Worm (Caenorhabditis elegans): Measurements from ENCODE around the gene flp-32.

flp-32 gene

ce11 chrX:15389853-15390252 is 43.7 kb upstream of the flp-32 start:
- no peak for TF ChIP-seq nhr-12 (tag; optimal IDR thresholded peaks at IDR 0.05)
- no peak for TF ChIP-seq lin-32 (GFP tag; optimal IDR thresholded peaks at IDR 0.05)
- TF ChIP-seq ces-1 (GFP tag; optimal IDR thresholded peaks at IDR 0.05): no peak
- no peak for TF ChIP-seq nhr-28 (tag; optimal IDR thresholded peaks at IDR 0.05)
- no peak for TF ChIP-seq mep-1 (tag; optimal IDR thresholded peaks at IDR 0.05)
- TF ChIP-seq mab-5 (tag; optimal IDR thresholded peaks at IDR 0.05): no peak
- no peak for TF ChIP-seq unc-62 (GFP tag; optimal IDR thresholded peaks at IDR 0.05)
- TF ChIP-seq elt-3 (tag; optimal IDR thresholded peaks at IDR 0.05): no peak
- TF ChIP-seq unc-39 (tag; optimal IDR thresholded peaks at IDR 0.05): no peak
- no peak for TF ChIP-seq ceh-43 (GFP tag; optimal IDR thresholded peaks at IDR 0.05)
- TF ChIP-seq drap-1 (GFP tag; optimal IDR thresholded peaks at IDR 0.05): no peak
- no peak for TF ChIP-seq lin-13 (tag; optimal IDR thresholded peaks at IDR 0.05)
- TF ChIP-seq unc-120 (tag; optimal IDR thresholded peaks at IDR 0.05; ENCODE audit: poor library complexity, severe bottlenecking): no peak
- TF ChIP-seq blmp-1 (tag; optimal IDR thresholded peaks at IDR 0.05): no peak
- no peak for TF ChIP-seq nhr-76 (tag; optimal IDR thresholded peaks at IDR 0.05)
- no peak for TF ChIP-seq flh-1 (GFP tag; optimal IDR thresholded peaks at IDR 0.05)

ce11 chrX:15392672-15393071 is 40.9 kb upstream of the flp-32 start:
- TF ChIP-seq mls-2 (tag; optimal IDR thresholded peaks at IDR 0.05): no peak
- TF ChIP-seq unc-62 (GFP tag; optimal IDR thresholded peaks at IDR 0.05): no peak
- TF ChIP-seq unc-39 (tag; optimal IDR thresholded peaks at IDR 0.05): no peak

ce11 chrX:15395723-15396122 is 37.9 kb upstream of the flp-32 start:
- TF ChIP-seq tbx-8 (GFP tag; optimal IDR thresholded peaks at IDR 0.05) (no peak), ces-1 (GFP tag; optimal IDR thresholded peaks at IDR 0.05) (peak; percentile 90)

- no peak for TF ChIP-seq nhr-237 (tag; optimal IDR thresholded peaks at IDR 0.05)
- no peak for TF ChIP-seq lin-13 (tag; optimal IDR thresholded peaks at IDR 0.05)
- no peak for TF ChIP-seq ces-1 (GFP tag; optimal IDR thresholded peaks at IDR 0.05)
- TF ChIP-seq ceh-43 (GFP tag; optimal IDR thresholded peaks at IDR 0.05): no peak
- no peak for TF ChIP-seq ceh-83 (GFP tag; optimal IDR thresholded peaks at IDR 0.05)
- no peak for TF ChIP-seq elt-3 (tag; optimal IDR thresholded peaks at IDR 0.05)
- no peak for TF ChIP-seq nhr-28 (tag; optimal IDR thresholded peaks at IDR 0.05)
- TF ChIP-seq lin-32 (GFP tag; optimal IDR thresholded peaks at IDR 0.05): no peak
- TF ChIP-seq ztf-11 (tag; optimal IDR thresholded peaks at IDR 0.05): no peak
- no peak for TF ChIP-seq unc-120 (tag; optimal IDR thresholded peaks at IDR 0.05; ENCODE audit: poor library complexity, severe bottlenecking)
- no peak for TF ChIP-seq snpc-4 (tag; optimal IDR thresholded peaks at IDR 0.05)
- no peak for TF ChIP-seq ham-2 (GFP tag; optimal IDR thresholded peaks at IDR 0.05)
- TF ChIP-seq blmp-1 (tag; optimal IDR thresholded peaks at IDR 0.05): no peak
- no peak for TF ChIP-seq M03D4.4 (tag; optimal IDR thresholded peaks at IDR 0.05)
- TF ChIP-seq lsy-2 (tag; optimal IDR thresholded peaks at IDR 0.05): no peak
- no peak for TF ChIP-seq bed-3 (GFP tag; optimal IDR thresholded peaks at IDR 0.05)
- no peak for TF ChIP-seq hlh-1 (tag; optimal IDR thresholded peaks at IDR 0.05)
- no peak for TF ChIP-seq ceh-39 (tag; optimal IDR thresholded peaks at IDR 0.05)
- no peak for TF ChIP-seq nhr-2 (tag; optimal IDR thresholded peaks at IDR 0.05)
- no peak for TF ChIP-seq cnd-1 (tag; optimal IDR thresholded peaks at IDR 0.05)
Observed at ce11 chrX:15407631-15408030, 26.0 kb upstream of the flp-32 start, which contains the start of gene psa-3. psa-3 (plus strand) TSS chrX:15407931.

ce11 chrX:15408577-15408976 is 25.0 kb upstream of the flp-32 start:
- TF ChIP-seq elt-3 (tag; optimal IDR thresholded peaks at IDR 0.05): no peak
- TF ChIP-seq snpc-4 (tag; optimal IDR thresholded peaks at IDR 0.05): no peak
- TF ChIP-seq drap-1 (GFP tag; optimal IDR thresholded peaks at IDR 0.05): no peak
- TF ChIP-seq bed-3 (GFP tag; optimal IDR thresholded peaks at IDR 0.05): no peak
- TF ChIP-seq lin-13 (tag; optimal IDR thresholded peaks at IDR 0.05): no peak
- no peak for TF ChIP-seq ces-1 (GFP tag; optimal IDR thresholded peaks at IDR 0.05)
- no peak for TF ChIP-seq unc-39 (tag; optimal IDR thresholded peaks at IDR 0.05)
- no peak for TF ChIP-seq mab-5 (tag; optimal IDR thresholded peaks at IDR 0.05)
- TF ChIP-seq blmp-1 (tag; optimal IDR thresholded peaks at IDR 0.05): no peak

ce11 chrX:15415226-15415625 is 18.4 kb upstream of the flp-32 start, which contains the start of gene pqn-36:
pqn-36 (minus strand) TSS chrX:15415493.
- TF ChIP-seq ces-1 (GFP tag; optimal IDR thresholded peaks at IDR 0.05) (no peak), nhr-237 (tag; optimal IDR thresholded peaks at IDR 0.05) (no peak), unc-120 (tag; optimal IDR thresholded peaks at IDR 0.05; ENCODE audit: poor library complexity, severe bottlenecking) (no peak), cnd-1 (tag; optimal IDR thresholded peaks at IDR 0.05) (no peak), drap-1 (GFP tag; optimal IDR thresholded peaks at IDR 0.05) (no peak), lin-13 (tag; optimal IDR thresholded peaks at IDR 0.05) (no peak), mep-1 (tag; optimal IDR thresholded peaks at IDR 0.05) (no peak), mls-2 (tag; optimal IDR thresholded peaks at IDR 0.05) (no peak), M03D4.4 (tag; optimal IDR thresholded peaks at IDR 0.05) (no peak), ztf-11 (tag; optimal IDR thresholded peaks at IDR 0.05) (no peak), unc-62 (GFP tag; optimal IDR thresholded peaks at IDR 0.05) (no peak), ham-2 (GFP tag; optimal IDR thresholded peaks at IDR 0.05) (no peak), nhr-76 (tag; optimal IDR thresholded peaks at IDR 0.05) (no peak), pha-4 (tag; optimal IDR thresholded peaks at IDR 0.05) (no peak), unc-39 (tag; optimal IDR thresholded peaks at IDR 0.05) (no peak), lin-32 (GFP tag; optimal IDR thresholded peaks at IDR 0.05) (no peak), mab-5 (tag; optimal IDR thresholded peaks at IDR 0.05) (no peak), ceh-39 (tag; optimal IDR thresholded peaks at IDR 0.05) (no peak), hlh-1 (tag; optimal IDR thresholded peaks at IDR 0.05) (no peak), flh-1 (GFP tag; optimal IDR thresholded peaks at IDR 0.05) (no peak)
